Worm (Caenorhabditis elegans): Measurements from ENCODE around the gene C24H12.8.
"Not testable (repeated sequence)": the region's sequence is repeated elsewhere in the genome, so short reads cannot be mapped to it uniquely, and the experiment has no call there.

Gene C24H12.8

ce11 chrII:456371-456770 is 33.4 kb upstream of the C24H12.8 start:
- TF ChIP-seq dmd-4 (tag; optimal IDR thresholded peaks at IDR 0.05; ENCODE audit: borderline replicate concordance) (no peak), Y22D7AL.16 (tag; optimal IDR thresholded peaks at IDR 0.05) (no peak), nfya-1 (tag; optimal IDR thresholded peaks at IDR 0.05) (no peak), ceh-22 (tag; optimal IDR thresholded peaks at IDR 0.05) (no peak), ahr-1 (tag; optimal IDR thresholded peaks at IDR 0.05) (no peak), fkh-6 (tag; optimal IDR thresholded peaks at IDR 0.05) (no peak), fax-1 (tag; optimal IDR thresholded peaks at IDR 0.05) (no peak), ama-1 (optimal IDR thresholded peaks at IDR 0.05) (no peak), unc-42 (tag; optimal IDR thresholded peaks at IDR 0.05) (no peak), pros-1 (tag; optimal IDR thresholded peaks at IDR 0.05) (no peak), pax-1 (tag; optimal IDR thresholded peaks at IDR 0.05) (no peak), fkh-10 (GFP tag; optimal IDR thresholded peaks at IDR 0.05) (no peak), K09A11.1 (tag; optimal IDR thresholded peaks at IDR 0.05; ENCODE audit: insufficient read depth) (no peak), pha-4 (tag; optimal IDR thresholded peaks at IDR 0.05) (no peak), ceh-19 (GFP tag; optimal IDR thresholded peaks at IDR 0.05) (no peak), T23F11.4 (GFP tag; optimal IDR thresholded peaks at IDR 0.05) (no peak), ceh-34 (tag; optimal IDR thresholded peaks at IDR 0.05) (no peak)

- not testable (repeated sequence) for TF ChIP-seq odd-2, syd-9, unc-42 (tag; optimal IDR thresholded peaks at IDR 0.05)
Observed at ce11 chrII:454646-455045, 31.7 kb upstream of the C24H12.8 start, which contains the start of gene W10D9.1. W10D9.1 (plus strand) TSS chrII:454946.

- TF ChIP-seq tbx-2, tbx-7, K02D7.2 (tag; optimal IDR thresholded peaks at IDR 0.05): not testable (repeated sequence)
Observed at ce11 chrII:441102-441501, 18.1 kb upstream of the C24H12.8 start, which contains the start of gene C24H12.1. C24H12.1 (plus strand) TSS chrII:441402.

ce11 chrII:437279-437678 is 14.3 kb upstream of the C24H12.8 start:
- no peak for TF ChIP-seq F13H6.1 (tag; optimal IDR thresholded peaks at IDR 0.05)
- no peak for TF ChIP-seq ceh-6 (GFP tag; optimal IDR thresholded peaks at IDR 0.05)
- TF ChIP-seq pqm-1 (tag; optimal IDR thresholded peaks at IDR 0.05): no peak
- TF ChIP-seq ceh-24 (tag; optimal IDR thresholded peaks at IDR 0.05): no peak
- no peak for TF ChIP-seq pat-9 (tag; optimal IDR thresholded peaks at IDR 0.05)
- no peak for TF ChIP-seq hlh-6 (tag; optimal IDR thresholded peaks at IDR 0.05)
- TF ChIP-seq sox-2 (GFP tag; IDR thresholded peaks at IDR 0.05): no peak
- TF ChIP-seq unc-55 (GFP tag; optimal IDR thresholded peaks at IDR 0.05): no peak

ce11 chrII:418782-419181 is 4.2 kb downstream of the C24H12.8 start, which contains the start of gene C24H12.6:
C24H12.6 (minus strand) TSS chrII:418882.
- TF ChIP-seq ama-1 (optimal IDR thresholded peaks at IDR 0.05) (no peak), sdc-2 (tag; optimal IDR thresholded peaks at IDR 0.05) (no peak), pag-3 (tag; optimal IDR thresholded peaks at IDR 0.05; ENCODE audit: borderline replicate concordance) (no peak), pha-4 (tag; optimal IDR thresholded peaks at IDR 0.05) (no peak), dve-1 (tag; optimal IDR thresholded peaks at IDR 0.05) (no peak), fkh-6 (tag; optimal IDR thresholded peaks at IDR 0.05) (no peak), pqm-1 (tag; optimal IDR thresholded peaks at IDR 0.05) (no peak), tbx-2 (tag; optimal IDR thresholded peaks at IDR 0.05) (no peak), nfya-1 (tag; optimal IDR thresholded peaks at IDR 0.05) (no peak)

- TF ChIP-seq unc-55 (GFP tag; optimal IDR thresholded peaks at IDR 0.05) (peak; percentile 71), elt-2 (tag; optimal IDR thresholded peaks at IDR 0.05) (peak; percentile 35), ceh-30 (tag; optimal IDR thresholded peaks at IDR 0.05) (peak; percentile 91), pros-1 (tag; optimal IDR thresholded peaks at IDR 0.05) (peak; percentile 2), tbx-2 (tag; optimal IDR thresholded peaks at IDR 0.05) (peak; percentile 55), fax-1 (tag; optimal IDR thresholded peaks at IDR 0.05) (no peak), elt-4 (tag; optimal IDR thresholded peaks at IDR 0.05) (no peak), unc-42 (tag; optimal IDR thresholded peaks at IDR 0.05) (peak; percentile 59), ceh-18 (tag; optimal IDR thresholded peaks at IDR 0.05) (peak; percentile 42), hlh-30 (tag; optimal IDR thresholded peaks at IDR 0.05; ENCODE audit: insufficient read depth) (peak; percentile 16), pax-1 (tag; optimal IDR thresholded peaks at IDR 0.05) (peak; percentile 66), ceh-45 (GFP tag; IDR thresholded peaks at IDR 0.05) (no peak), lim-6 (tag; optimal IDR thresholded peaks at IDR 0.05) (no peak), ceh-31 (tag; optimal IDR thresholded peaks at IDR 0.05) (peak; percentile 19), ceh-34 (tag; optimal IDR thresholded peaks at IDR 0.05) (no peak), ztf-16 (tag; optimal IDR thresholded peaks at IDR 0.05) (peak; percentile 1), fkh-6 (tag; optimal IDR thresholded peaks at IDR 0.05) (no peak), nfya-1 (tag; optimal IDR thresholded peaks at IDR 0.05) (peak; percentile 78), ets-4 (tag; optimal IDR thresholded peaks at IDR 0.05) (no peak)
Observed at ce11 chrII:410832-411231, 12.2 kb downstream of the C24H12.8 start, which contains the start of the genes dnsn-1 and C24H12.4. dnsn-1 (minus strand) TSS chrII:410932. C24H12.4 (plus strand) TSS chrII:411222.
